Worm (Caenorhabditis elegans) whole organism, midembryonic: ENCODE data around the gene T05G5.1.

Experiments used
- T22C8.4 ChIP-seq: fragments of 200-800 bp; sonication (Bioruptor generic); IDR thresholded peaks from 2 replicates; pipeline ENCODE4 v1.3.6; 2022; ENCODE audit warnings: missing genetic modification characterization, missing compliant biosample characterization
- cog-1 ChIP-seq: sonication (generic microtip); optimal IDR thresholded peaks from 2 replicates; lab custom pipeline; 2016; ENCODE audit warnings: missing genetic modification characterization, missing compliant biosample characterization
- flt-1 ChIP-seq: fragments of 200-800 bp; sonication (Bioruptor generic); IDR thresholded peaks from 2 replicates; pipeline ENCODE4 v1.3.6; 2022; ENCODE audit warnings: missing genetic modification characterization, missing compliant biosample characterization
- med-1 ChIP-seq: sonication (generic microtip); optimal IDR thresholded peaks from 2 replicates; lab custom pipeline; 2017; ENCODE audit warnings: missing genetic modification characterization, mild to moderate bottlenecking, missing compliant biosample characterization, antibody characterized with exemption, missing genetic modification reagents; ENCODE audit not compliant: insufficient read depth
- ztf-23 ChIP-seq: fragments of 200-800 bp; sonication (Bioruptor generic); IDR thresholded peaks from 2 replicates; pipeline ENCODE4 v1.3.6; 2022; ENCODE audit warnings: missing genetic modification reagents, missing genetic modification characterization, missing compliant biosample characterization

DNA sequence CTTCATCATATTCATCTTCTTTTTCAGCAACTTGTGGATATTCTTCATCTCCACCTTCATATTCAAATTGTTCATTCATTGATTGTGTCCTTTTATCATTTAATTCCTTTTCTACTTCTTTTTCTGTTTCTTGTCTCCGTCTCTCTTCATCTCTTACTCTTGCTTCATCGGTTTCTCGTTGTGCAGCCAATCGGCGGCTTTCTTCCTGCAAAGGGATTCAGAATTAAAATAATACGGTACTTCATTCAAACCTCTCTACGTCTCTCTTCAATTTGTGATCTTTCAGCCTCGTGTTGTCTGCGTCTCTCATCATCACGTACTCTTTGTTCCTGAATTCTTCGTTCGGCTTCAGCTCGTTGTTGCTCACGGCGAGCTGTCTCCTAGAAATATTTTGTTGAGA, 2.5 kb downstream of the T05G5.1 start:
- TF ChIP-seq flt-1 (GFP tag; lab: Robert Waterston, UW): no peak
- TF ChIP-seq cog-1 (tag; lab: Kevin White, UChicago): no peak
- no peak for TF ChIP-seq T22C8.4
- TF ChIP-seq med-1: no peak
- TF ChIP-seq ztf-23 (GFP tag; lab: Robert Waterston, UW): no peak
